Fruit fly (Drosophila melanogaster): ENCODE measurements around the gene CG4520.

Gene CG4520

DNA sequence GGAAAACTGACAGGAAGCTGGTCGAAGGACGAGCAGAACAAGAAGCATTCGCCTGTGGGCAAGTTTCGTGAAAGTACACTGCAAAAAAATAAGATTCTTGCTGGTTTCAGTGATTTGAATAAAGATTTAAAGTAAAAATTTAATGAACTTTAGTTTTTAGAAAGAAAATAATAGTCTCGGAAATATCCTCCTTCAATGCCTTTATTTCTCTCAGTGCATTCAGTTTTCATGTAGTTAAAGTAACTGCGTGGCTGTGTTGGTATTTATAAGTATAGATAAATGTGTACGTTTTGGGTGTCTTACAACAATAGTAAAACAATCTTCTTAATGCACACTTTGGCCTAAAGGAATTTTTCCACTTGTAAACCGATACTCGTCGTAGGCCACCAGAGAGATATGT, 39.8 kb downstream of the CG4520 start:
- no peak for TF ChIP-seq cad (GFP tag; optimal IDR thresholded peaks at IDR 0.05)
- TF ChIP-seq Rfx (GFP tag; IDR thresholded peaks at IDR 0.05) = 0 out of 2 replicates have a peak, but pooled peaks have one; percentile 31
- no peak for TF ChIP-seq CG9727 (GFP tag; optimal IDR thresholded peaks at IDR 0.05)
- no peak for TF ChIP-seq CG17802 (tag; optimal IDR thresholded peaks at IDR 0.05)
- TF ChIP-seq CG17328 (GFP tag; IDR thresholded peaks at IDR 0.05) = 0 out of 2 replicates have a peak, but pooled peaks have one; percentile 21
- 0 out of 2 replicates have a peak, but pooled peaks have one; percentile 11 for TF ChIP-seq CG14014 (GFP tag; IDR thresholded peaks at IDR 0.05)
- peak; percentile 20 for TF ChIP-seq CoRest (tag; optimal IDR thresholded peaks at IDR 0.05)
- TF ChIP-seq lmd (GFP tag; IDR thresholded peaks at IDR 0.05) = 0 out of 2 replicates have a peak, but pooled peaks have one; percentile 9
- peak; percentile 14 for TF ChIP-seq Hmr (GFP tag; optimal IDR thresholded peaks at IDR 0.05)
- TF ChIP-seq CG11504 (tag; optimal IDR thresholded peaks at IDR 0.05) = peak; percentile 44
- no peak for TF ChIP-seq CHES-1-like (GFP tag; optimal IDR thresholded peaks at IDR 0.05)
- TF ChIP-seq CG11723 (GFP tag; optimal IDR thresholded peaks at IDR 0.05) = no peak
- TF ChIP-seq oc (tag; optimal IDR thresholded peaks at IDR 0.05) = no peak
- peak; percentile 32; the same call in 1 of the 2 replicates for TF ChIP-seq CG14441 (GFP tag; IDR thresholded peaks at IDR 0.05)
- TF ChIP-seq B-H1 (GFP tag; IDR thresholded peaks at IDR 0.05) = 0 out of 3 replicates have a peak, but pooled peaks have one; percentile 24
- TF ChIP-seq dysf (GFP tag; IDR thresholded peaks at IDR 0.05) = 0 out of 3 replicates have a peak, but pooled peaks have one; percentile 19
- TF ChIP-seq Bdp1 (GFP tag; optimal IDR thresholded peaks at IDR 0.05) = no peak
- peak; percentile 1 for TF ChIP-seq Fer3 (tag; optimal IDR thresholded peaks at IDR 0.05)
- TF ChIP-seq fd64A (GFP tag; optimal IDR thresholded peaks at IDR 0.05) = no peak
- TF ChIP-seq CG3847 (GFP tag; IDR thresholded peaks at IDR 0.05) = 0 out of 2 replicates have a peak, but pooled peaks have one; percentile 16
- no peak for TF ChIP-seq CG6765 (GFP tag; optimal IDR thresholded peaks at IDR 0.05)
- TF ChIP-seq prd (optimal IDR thresholded peaks at IDR 0.05) = no peak
- 0 out of 3 replicates have a peak, but pooled peaks have one; percentile 26 for TF ChIP-seq prd (GFP tag; IDR thresholded peaks at IDR 0.05)
- TF ChIP-seq Meics (GFP tag; optimal IDR thresholded peaks at IDR 0.05) = peak; percentile 26
- TF ChIP-seq CG2120 (GFP tag; optimal IDR thresholded peaks at IDR 0.05) = peak; percentile 38
- no peak for TF ChIP-seq gce (GFP tag; IDR thresholded peaks at IDR 0.05)
- TF ChIP-seq Hsf (GFP tag; optimal IDR thresholded peaks at IDR 0.05) = peak; percentile 20
- peak; percentile 0 for TF ChIP-seq bab2 (GFP tag; optimal IDR thresholded peaks at IDR 0.05)
- peak; percentile 54 for TF ChIP-seq slbo (GFP tag; IDR thresholded peaks at IDR 0.05)
- no peak for TF ChIP-seq exex (tag; optimal IDR thresholded peaks at IDR 0.05)
- TF ChIP-seq CG18599 (GFP tag; optimal IDR thresholded peaks at IDR 0.05) = peak; percentile 45
- TF ChIP-seq Hr51 (GFP tag; optimal IDR thresholded peaks at IDR 0.05) = peak in 1 of 2 experiments; percentile 4
- TF ChIP-seq CG5245 (GFP tag; optimal IDR thresholded peaks at IDR 0.05) = no peak
- peak; percentile 9 for TF ChIP-seq Oli (tag; optimal IDR thresholded peaks at IDR 0.05)
- no peak for TF ChIP-seq CG32772 (GFP tag; IDR thresholded peaks at IDR 0.05)
- no peak for TF ChIP-seq HmgZ (tag; optimal IDR thresholded peaks at IDR 0.05)
- peak; percentile 18 for TF ChIP-seq lab (GFP tag; optimal IDR thresholded peaks at IDR 0.05)
- TF ChIP-seq sens (GFP tag) = peak; percentile 56

DNA sequence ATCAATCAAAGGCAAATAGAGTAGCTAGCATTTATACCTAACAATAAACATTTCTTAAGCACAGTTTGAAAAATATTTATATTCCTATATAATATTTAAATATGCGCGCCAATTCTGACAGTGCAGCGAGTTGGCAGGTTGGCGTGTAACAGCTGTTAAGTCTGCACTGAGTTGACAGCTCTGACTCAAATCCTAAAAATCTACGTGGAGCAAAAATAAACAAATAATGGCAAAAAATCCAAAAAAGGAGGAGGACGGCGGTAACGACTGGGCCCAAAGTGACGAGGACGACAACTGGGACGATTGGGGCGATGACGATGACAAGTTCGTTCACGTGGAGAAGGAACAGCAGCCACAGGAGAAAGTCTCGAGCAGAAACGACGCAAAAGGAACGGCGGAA, 42.1 kb downstream of the CG4520 start, which contains the start of gene CG9590:
Gene CG9590 (plus strand): TSS at position 166 of the 400 bp plus-strand sequence.
- TF ChIP-seq CG17612 (GFP tag; IDR thresholded peaks at IDR 0.05) (no peak), BEAF-32 (GFP tag; optimal IDR thresholded peaks at IDR 0.05) (peak; percentile 8), amos (GFP tag; IDR thresholded peaks at IDR 0.05; ENCODE audit: partially characterized antibody) (peak; percentile 9; the same call in 1 of the 2 replicates), E2f2 (GFP tag; IDR thresholded peaks at IDR 0.05) (peak; percentile 96), sna (GFP tag; IDR thresholded peaks at IDR 0.05; ENCODE audit: partially characterized antibody) (0 out of 2 replicates have a peak, but pooled peaks have one; percentile 46), CG8290 (GFP tag; optimal IDR thresholded peaks at IDR 0.05) (no peak), CG8290 (tag; optimal IDR thresholded peaks at IDR 0.05) (no peak), Ssrp (tag; optimal IDR thresholded peaks at IDR 0.05) (no peak), sug (tag; optimal IDR thresholded peaks at IDR 0.05) (no peak), klu (GFP tag; IDR thresholded peaks at IDR 0.05) (no peak), Dp (GFP tag; optimal IDR thresholded peaks at IDR 0.05) (peak; percentile 89), CG15514 (GFP tag; optimal IDR thresholded peaks at IDR 0.05) (peak; percentile 1), CG10209 (GFP tag; optimal IDR thresholded peaks at IDR 0.05) (no peak), slbo (GFP tag; IDR thresholded peaks at IDR 0.05) (no peak), CG13287 (GFP tag; IDR thresholded peaks at IDR 0.05; ENCODE audit: partially characterized antibody) (peak; percentile 34; the same call in 1 of the 2 replicates)

Data from whole organism, embryonic.